Worm (Caenorhabditis elegans) whole organism, young adult: ENCODE data around the gene fbxa-79.

ENCODE experiments used
- F10E7.11 ChIP-seq: sonication (generic microtip); optimal IDR thresholded peaks from 2 replicates; lab custom pipeline; 2017; ENCODE audit warnings: mild to moderate bottlenecking, missing genetic modification characterization, moderate library complexity, missing compliant biosample characterization
- F52B5.7 ChIP-seq: sonication (generic microtip); optimal IDR thresholded peaks from 2 replicates; lab custom pipeline; 2016; ENCODE audit warnings: mild to moderate bottlenecking, missing genetic modification characterization, missing compliant biosample characterization
- F57A8.1 ChIP-seq: fragments of 200-800 bp; sonication (Bioruptor generic); optimal IDR thresholded peaks from 2 replicates; lab custom pipeline; 2018; ENCODE audit warnings: mild to moderate bottlenecking, missing genetic modification characterization, moderate library complexity, missing compliant biosample characterization
- T26A5.8 ChIP-seq: sonication (generic microtip); optimal IDR thresholded peaks from 2 replicates; lab custom pipeline; 2016; ENCODE audit warnings: missing genetic modification characterization, missing compliant biosample characterization
- Y79H2A.3 ChIP-seq: fragments of 200-800 bp; sonication (Bioruptor generic); conservative IDR thresholded peaks from 2 replicates; pipeline ENCODE4 v1.3.6; 2022; ENCODE audit warnings: missing genetic modification reagents, missing genetic modification characterization, missing compliant biosample characterization
- athp-1 ChIP-seq: sonication (generic microtip); optimal IDR thresholded peaks from 2 replicates; lab custom pipeline; 2017; ENCODE audit warnings: mild to moderate bottlenecking, missing genetic modification characterization, missing compliant biosample characterization
- attf-5 ChIP-seq: fragments of 200-800 bp; sonication (Bioruptor generic); optimal IDR thresholded peaks from 2 replicates; lab custom pipeline; 2018; ENCODE audit warnings: mild to moderate bottlenecking, missing genetic modification characterization, missing compliant biosample characterization
- bed-1 ChIP-seq: fragments of 200-800 bp; sonication (Bioruptor generic); IDR thresholded peaks from 2 replicates; pipeline ENCODE4 v1.3.6; 2022; ENCODE audit warnings: missing genetic modification reagents, missing genetic modification characterization, missing compliant biosample characterization
- bed-2 ChIP-seq: fragments of 200-800 bp; sonication (Bioruptor generic); IDR thresholded peaks from 2 replicates; pipeline ENCODE4 v1.3.6; 2022; ENCODE audit warnings: missing genetic modification reagents, missing genetic modification characterization, missing compliant biosample characterization
- cebp-1 ChIP-seq, 2 experiments: fragments of 200-800 bp in 1 of 2; sonication (Bioruptor generic) in 1 of 2; sonication (generic microtip) in 1 of 2; IDR thresholded peaks in 1 of 2; optimal IDR thresholded peaks in 1 of 2; 2 replicates each; pipeline versions ENCODE4 v1.3.6 to Lab custom; 2017 to 2022; ENCODE audit warnings: missing compliant biosample characterization in 2 of 2, missing genetic modification characterization in 2 of 2, mild to moderate bottlenecking in 1 of 2, missing genetic modification reagents in 1 of 2, moderate library complexity in 1 of 2
- ceh-79 ChIP-seq: sonication (generic microtip); optimal IDR thresholded peaks from 2 replicates; lab custom pipeline; 2017; ENCODE audit warnings: mild to moderate bottlenecking, missing genetic modification characterization, missing compliant biosample characterization
- ceh-91 ChIP-seq: fragments of 200-800 bp; sonication (Bioruptor generic); IDR thresholded peaks from 2 replicates; pipeline ENCODE4 v1.3.6; 2022; ENCODE audit warnings: missing genetic modification reagents, missing genetic modification characterization, missing compliant biosample characterization
- chd-7 ChIP-seq: sonication (generic microtip); optimal IDR thresholded peaks from 2 replicates; lab custom pipeline; 2016; ENCODE audit warnings: mild to moderate bottlenecking, missing genetic modification characterization, moderate library complexity, missing compliant biosample characterization
- die-1 ChIP-seq: sonication (generic microtip); optimal IDR thresholded peaks from 2 replicates; lab custom pipeline; 2016; ENCODE audit warnings: missing genotype, mild to moderate bottlenecking, missing genetic modification characterization, missing compliant biosample characterization
- dpl-1 ChIP-seq: fragments of 150-350 bp; optimal IDR thresholded peaks from 2 replicates; lab custom pipeline; 2014; ENCODE audit warnings: missing biosample characterization, missing genetic modification reagents, missing genetic modification characterization
- egl-18 ChIP-seq: fragments of 200-800 bp; sonication (Bioruptor generic); IDR thresholded peaks from 2 replicates; pipeline ENCODE4 v1.3.6; 2022; ENCODE audit warnings: missing genetic modification reagents, missing genetic modification characterization, missing compliant biosample characterization
- him-1 ChIP-seq: sonication (generic microtip); optimal IDR thresholded peaks from 2 replicates; lab custom pipeline; 2016; ENCODE audit warnings: missing genotype, missing genetic modification reagents, missing genetic modification characterization, missing compliant biosample characterization
- hmg-20 ChIP-seq: fragments of 200-800 bp; sonication (Bioruptor generic); IDR thresholded peaks from 2 replicates; pipeline ENCODE4 v1.3.6; 2022; ENCODE audit warnings: missing genetic modification reagents, missing genetic modification characterization, missing compliant biosample characterization
- lag-1 ChIP-seq: fragments of 200-800 bp; sonication (Bioruptor generic); IDR thresholded peaks from 2 replicates; pipeline ENCODE4 v1.3.6; 2022; ENCODE audit warnings: missing genetic modification reagents, missing genetic modification characterization, missing compliant biosample characterization
- let-526 ChIP-seq: fragments of 200-800 bp; sonication (Bioruptor generic); IDR thresholded peaks from 2 replicates; pipeline ENCODE4 v1.3.6; 2022; ENCODE audit warnings: missing genetic modification reagents, missing genetic modification characterization, missing compliant biosample characterization
- lin-54 ChIP-seq: fragments of 200-800 bp; sonication (Bioruptor generic); optimal IDR thresholded peaks from 2 replicates; lab custom pipeline; 2018; ENCODE audit warnings: mild to moderate bottlenecking, missing genetic modification characterization, missing compliant biosample characterization
- lsy-27 ChIP-seq: sonication (generic microtip); optimal IDR thresholded peaks from 2 replicates; lab custom pipeline; 2017; ENCODE audit warnings: missing genetic modification characterization, mild to moderate bottlenecking, missing compliant biosample characterization, antibody characterized with exemption, missing genotype, borderline replicate concordance; ENCODE audit not compliant: insufficient read depth
- mcd-1 ChIP-seq: fragments of 200-800 bp; sonication (Bioruptor generic); IDR thresholded peaks from 2 replicates; pipeline ENCODE4 v1.3.6; 2022; ENCODE audit warnings: missing genetic modification reagents, missing genetic modification characterization, missing compliant biosample characterization
- nfya-2 ChIP-seq: fragments of 200-800 bp; sonication (Bioruptor generic); IDR thresholded peaks from 2 replicates; pipeline ENCODE4 v1.3.6; 2022; ENCODE audit warnings: missing genetic modification reagents, missing genetic modification characterization, missing compliant biosample characterization
- nfyb-1 ChIP-seq: fragments of 200-800 bp; sonication (Bioruptor generic); IDR thresholded peaks from 2 replicates; pipeline ENCODE4 v1.3.6; 2022; ENCODE audit warnings: missing genetic modification reagents, missing genetic modification characterization, missing compliant biosample characterization
- nhr-120 ChIP-seq: fragments of 200-800 bp; sonication (Bioruptor generic); IDR thresholded peaks from 2 replicates; pipeline ENCODE4 v1.3.6; 2022; ENCODE audit warnings: missing genetic modification characterization, missing compliant biosample characterization
- nhr-179 ChIP-seq: sonication (generic microtip); optimal IDR thresholded peaks from 2 replicates; lab custom pipeline; 2016; ENCODE audit warnings: mild to moderate bottlenecking, missing genetic modification characterization, missing compliant biosample characterization
- nhr-80 ChIP-seq: sonication (generic microtip); optimal IDR thresholded peaks from 2 replicates; lab custom pipeline; 2016; ENCODE audit warnings: missing genetic modification characterization, missing compliant biosample characterization
- sdz-38 ChIP-seq: sonication (generic microtip); optimal IDR thresholded peaks from 2 replicates; lab custom pipeline; 2016; ENCODE audit warnings: missing genotype, missing genetic modification characterization, missing compliant biosample characterization
- snpc-1.3 ChIP-seq: sonication (generic microtip); optimal IDR thresholded peaks from 2 replicates; lab custom pipeline; 2017; ENCODE audit warnings: missing genetic modification characterization, mild to moderate bottlenecking, missing compliant biosample characterization, antibody characterized with exemption, moderate library complexity, missing genotype, missing genetic modification reagents; ENCODE audit not compliant: insufficient read depth
- snpc-4 ChIP-seq, 5 experiments: fragments of 150-350 bp in 1 of 5; sonication (generic microtip) in 4 of 5; optimal IDR thresholded peaks; 2 replicates each; lab custom pipeline; 2014 to 2018; ENCODE audit warnings: missing genetic modification characterization in 5 of 5, missing biosample characterization in 3 of 5, antibody characterized with exemption in 2 of 5, mild to moderate bottlenecking in 2 of 5, missing compliant biosample characterization in 2 of 5, missing genotype in 2 of 5, moderate library complexity in 2 of 5, missing genetic modification reagents in 1 of 5
- somi-1 ChIP-seq: fragments of 200-800 bp; sonication (Bioruptor generic); optimal IDR thresholded peaks from 2 replicates; lab custom pipeline; 2018; ENCODE audit warnings: mild to moderate bottlenecking, missing genetic modification characterization, missing compliant biosample characterization
- tbp1 ChIP-seq: fragments of 200-800 bp; sonication (Bioruptor generic); optimal IDR thresholded peaks from 2 replicates; lab custom pipeline; 2018; ENCODE audit warnings: mild to moderate bottlenecking, missing genetic modification characterization, missing compliant biosample characterization
- tbx-9 ChIP-seq: sonication (generic microtip); optimal IDR thresholded peaks from 2 replicates; lab custom pipeline; 2016; ENCODE audit warnings: borderline replicate concordance, missing genetic modification characterization, inconsistent platforms, missing compliant biosample characterization
- tlf-1 ChIP-seq: fragments of 200-800 bp; sonication (Bioruptor generic); optimal IDR thresholded peaks from 2 replicates; lab custom pipeline; 2018; ENCODE audit warnings: mild to moderate bottlenecking, missing genetic modification characterization, missing compliant biosample characterization
- zim-3 ChIP-seq: sonication (generic microtip); optimal IDR thresholded peaks from 2 replicates; lab custom pipeline; 2017; ENCODE audit warnings: mild to moderate bottlenecking, missing genetic modification characterization, moderate library complexity, missing compliant biosample characterization
- ztf-18 ChIP-seq: sonication (generic microtip); optimal IDR thresholded peaks from 2 replicates; lab custom pipeline; 2016; ENCODE audit warnings: missing genotype, mild to moderate bottlenecking, missing genetic modification characterization, missing compliant biosample characterization
- ztf-25 ChIP-seq: fragments of 200-800 bp; sonication (Bioruptor generic); IDR thresholded peaks from 2 replicates; pipeline ENCODE4 v1.3.6; 2022; ENCODE audit warnings: missing genetic modification reagents, missing genetic modification characterization, missing compliant biosample characterization
- ztf-26 ChIP-seq: sonication (generic microtip); optimal IDR thresholded peaks from 2 replicates; lab custom pipeline; 2017; ENCODE audit warnings: missing genetic modification characterization, missing compliant biosample characterization
- ztf-28 ChIP-seq: fragments of 200-800 bp; sonication (Bioruptor generic); IDR thresholded peaks from 2 replicates; pipeline ENCODE4 v1.3.6; 2022; ENCODE audit warnings: missing genetic modification reagents, missing genetic modification characterization, missing compliant biosample characterization
- ztf-3 ChIP-seq: fragments of 200-800 bp; sonication (Bioruptor generic); optimal IDR thresholded peaks from 2 replicates; lab custom pipeline; 2018; ENCODE audit warnings: mild to moderate bottlenecking, missing genetic modification characterization, missing compliant biosample characterization

Gene fbxa-79

ce11 chrIII:1354523-1354922 is 46.4 kb upstream of the fbxa-79 start (continued):
- TF ChIP-seq lag-1 (GFP tag; lab: Robert Waterston, UW) (no peak), nhr-120 (no peak), nfyb-1 (0 out of 2 replicates have a peak, but pooled peaks have one; percentile 36), somi-1 (GFP tag; lab: Kevin White, UChicago) (no peak), sdz-38 (tag; lab: Kevin White, UChicago) (no peak), F10E7.11 (tag; lab: Kevin White, UChicago) (no peak), die-1 (tag; lab: Kevin White, UChicago) (peak; percentile 25), tbp1 (GFP tag; lab: Kevin White, UChicago) (peak; percentile 85)

ce11 chrIII:1350745-1351144 is 42.7 kb upstream of the fbxa-79 start, which contains the start of gene Y82E9BL.3:
TSS of gene Y82E9BL.3 (minus strand) at chrIII:1350845.
- TF ChIP-seq attf-5 (no peak), bed-1 (no peak), nfya-2 (GFP tag; lab: Robert Waterston, UW) (no peak), egl-18 (GFP tag; lab: Robert Waterston, UW) (no peak), tlf-1 (GFP tag; lab: Kevin White, UChicago) (no peak), hmg-20 (GFP tag; lab: Robert Waterston, UW) (no peak), ztf-25 (GFP tag; lab: Robert Waterston, UW) (no peak), lsy-27 (tag; lab: Kevin White, UChicago) (no peak), snpc-1.3 (tag; lab: Kevin White, UChicago) (no peak), bed-2 (no peak), lin-54 (GFP tag; lab: Kevin White, UChicago) (no peak), F52B5.7 (tag; lab: Kevin White, UChicago) (no peak), let-526 (GFP tag; lab: Robert Waterston, UW) (no peak), him-1 (tag; lab: Kevin White, UChicago) (no peak), Y79H2A.3 (GFP tag; lab: Robert Waterston, UW) (no peak), F10E7.11 (tag; lab: Kevin White, UChicago) (no peak), ceh-79 (tag; lab: Kevin White, UChicago) (no peak), F57A8.1 (GFP tag; lab: Kevin White, UChicago) (no peak), cebp-1 (GFP tag; IDR thresholded peaks at IDR 0.05; lab: Robert Waterston, UW) (no peak), cebp-1 (tag; optimal IDR thresholded peaks at IDR 0.05; lab: Kevin White, UChicago) (no peak), ztf-26 (tag; lab: Kevin White, UChicago) (no peak)

ce11 chrIII:1349313-1349712 is 41.2 kb upstream of the fbxa-79 start, which contains the start of gene fbxa-25:
TSS of gene fbxa-25 (minus strand) at chrIII:1349450.
- no peak for TF ChIP-seq ztf-18 (tag; lab: Kevin White, UChicago)
- peak; percentile 15 for TF ChIP-seq nhr-80 (tag; lab: Kevin White, UChicago)

ce11 chrIII:1347539-1347938 is 39.4 kb upstream of the fbxa-79 start, which contains the start of gene Y82E9BL.5:
TSS of gene Y82E9BL.5 (minus strand) at chrIII:1347639.
- no peak for TF ChIP-seq tbp1 (GFP tag; lab: Kevin White, UChicago)
- TF ChIP-seq chd-7 (tag; lab: Kevin White, UChicago): no peak
- no peak for TF ChIP-seq bed-2
- TF ChIP-seq snpc-4 (GFP tag; optimal IDR thresholded peaks at IDR 0.05; lab: Kevin White, UChicago): no peak
- no peak for TF ChIP-seq snpc-4 (tag; optimal IDR thresholded peaks at IDR 0.05; lab: Kevin White, UChicago)
- no peak for TF ChIP-seq tbx-9
- no peak for TF ChIP-seq hmg-20 (GFP tag; lab: Robert Waterston, UW)
- TF ChIP-seq ztf-28 (GFP tag; lab: Robert Waterston, UW): no peak
- no peak for TF ChIP-seq nhr-179 (tag; lab: Kevin White, UChicago)
- TF ChIP-seq mcd-1 (GFP tag; lab: Robert Waterston, UW): no peak
- no peak for TF ChIP-seq ceh-91 (GFP tag; lab: Robert Waterston, UW)
- no peak for TF ChIP-seq zim-3
- no peak for TF ChIP-seq dpl-1 (GFP tag; lab: Kevin White, UChicago)
- TF ChIP-seq ztf-3 (GFP tag; lab: Kevin White, UChicago): no peak
- TF ChIP-seq T26A5.8: no peak
- TF ChIP-seq athp-1: no peak
